Fruit fly (Drosophila melanogaster) whole organism, wandering third instar larva: ENCODE data around the gene CG32487.
A peak's percentile ranks its signal among the peaks of the same experiment; 100 is the strongest.

Experiments
- br ChIP-seq: fragments of 200-800 bp; sonication (Bioruptor generic); optimal IDR thresholded peaks from 2 replicates; lab custom pipeline; 2016; ENCODE audit warnings: missing biosample characterization, missing genetic modification characterization
- h ChIP-seq: fragments of 200-800 bp; sonication (Bioruptor generic); optimal IDR thresholded peaks from 3 replicates; lab custom pipeline; 2016; ENCODE audit warnings: missing biosample characterization, mild to moderate bottlenecking, missing genetic modification characterization
- lola ChIP-seq: fragments of >200 bp; optimal IDR thresholded peaks from 2 replicates; lab custom pipeline; 2017; ENCODE audit warnings: missing biosample characterization, missing genetic modification characterization
- sv ChIP-seq: fragments of 200-800 bp; sonication (Bioruptor generic); optimal IDR thresholded peaks from 3 replicates; lab custom pipeline; 2016; ENCODE audit warnings: missing biosample characterization, missing genetic modification characterization

DNA sequence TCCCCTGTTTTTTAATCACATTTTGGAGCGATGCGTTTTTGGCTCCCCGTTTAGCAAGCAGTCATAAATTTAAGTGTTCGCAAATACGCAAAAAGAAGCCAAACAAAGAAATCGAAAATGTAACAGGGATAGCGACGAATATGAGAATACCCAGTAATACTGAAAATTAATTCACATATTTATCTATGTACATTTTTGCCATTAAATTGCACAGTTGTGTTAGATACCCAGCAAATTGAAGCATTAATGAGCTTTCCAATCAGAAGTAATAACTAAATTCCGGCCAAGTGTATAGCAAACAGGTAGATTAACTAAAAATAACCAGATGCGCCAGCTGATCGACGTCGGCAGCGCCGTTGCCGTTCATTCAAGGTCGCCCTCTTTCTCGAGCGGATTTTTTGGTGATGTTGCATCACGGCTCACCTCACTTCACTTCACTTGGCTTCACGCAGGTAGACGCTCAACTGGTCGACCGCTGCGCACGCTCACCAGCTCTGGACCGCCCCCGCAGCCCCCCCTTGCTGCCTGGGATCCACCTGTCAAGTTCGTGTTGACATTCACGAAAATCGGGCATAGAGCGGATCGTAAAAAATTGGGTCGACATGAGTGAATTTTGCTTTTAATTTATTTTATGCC lies 20.0 kb upstream of the CG32487 start:
- no peak for TF ChIP-seq lola (GFP tag; lab: Kevin White, UChicago)
- no peak for TF ChIP-seq sv (GFP tag; lab: Kevin White, UChicago)
- peak; percentile 71 for TF ChIP-seq br (GFP tag; lab: Kevin White, UChicago)
- peak; percentile 66 for TF ChIP-seq h (GFP tag; lab: Kevin White, UChicago)
